Worm (Caenorhabditis elegans) whole organism, L4/young adult: ENCODE measurements around the gene C56C10.9.
"Not testable (repeated sequence)": the region's sequence is repeated elsewhere in the genome, so short reads cannot be mapped to it uniquely, and the experiment has no call there.

Experiments used
- W03F9.2 ChIP-seq: fragments of 150-350 bp; optimal IDR thresholded peaks from 2 replicates; lab custom pipeline; 2014; ENCODE audit warnings: missing biosample characterization, missing genetic modification characterization
- dao-5 ChIP-seq: sonication (generic microtip); optimal IDR thresholded peaks from 2 replicates; lab custom pipeline; 2016; ENCODE audit warnings: missing genotype, missing genetic modification characterization, moderate library complexity, missing compliant biosample characterization
- him-1 ChIP-seq: sonication (generic microtip); optimal IDR thresholded peaks from 2 replicates; lab custom pipeline; 2016; ENCODE audit warnings: missing genotype, missing genetic modification reagents, missing genetic modification characterization, missing compliant biosample characterization

C56C10.9 gene

ce11 chrII:6592251-6592650 lies at the start of gene C56C10.9:
TSS of gene C56C10.9 (minus strand) at chrII:6592351.
- TF ChIP-seq him-1 (tag; lab: Kevin White, UChicago): no peak
- no peak for TF ChIP-seq W03F9.2 (tag; lab: Kevin White, UChicago)
- TF ChIP-seq dao-5 (tag; lab: Kevin White, UChicago): no peak

ce11 chrII:6637854-6638253 lies 45.7 kb upstream of the C56C10.9 start:
- no peak for TF ChIP-seq W03F9.2 (tag; lab: Kevin White, UChicago)
- TF ChIP-seq dao-5 (tag; lab: Kevin White, UChicago): no peak
- no peak for TF ChIP-seq him-1 (tag; lab: Kevin White, UChicago)

ce11 chrII:6636136-6636535 lies 44.0 kb upstream of the C56C10.9 start, which contains the start of gene T19D12.5:
TSS of gene T19D12.5 (minus strand) at chrII:6636236.
- TF ChIP-seq him-1 (tag; lab: Kevin White, UChicago) (no peak), dao-5 (tag; lab: Kevin White, UChicago) (no peak)

- TF ChIP-seq dao-5 (tag; lab: Kevin White, UChicago): no peak
- TF ChIP-seq him-1 (tag; lab: Kevin White, UChicago): no peak
- TF ChIP-seq W03F9.2 (tag; lab: Kevin White, UChicago): no peak
Measured at ce11 chrII:6631995-6632394, 39.8 kb upstream of the C56C10.9 start.

ce11 chrII:6630811-6631210 lies 38.7 kb upstream of the C56C10.9 start, which contains the start of gene T19D12.4:
TSS of gene T19D12.4 (plus strand) at chrII:6631105.
- TF ChIP-seq W03F9.2 (tag; lab: Kevin White, UChicago) (no peak), him-1 (tag; lab: Kevin White, UChicago) (no peak), dao-5 (tag; lab: Kevin White, UChicago) (no peak)

- no peak for TF ChIP-seq dao-5 (tag; lab: Kevin White, UChicago)
- no peak for TF ChIP-seq W03F9.2 (tag; lab: Kevin White, UChicago)
- no peak for TF ChIP-seq him-1 (tag; lab: Kevin White, UChicago)
Measured at ce11 chrII:6629775-6630174, 37.6 kb upstream of the C56C10.9 start.

ce11 chrII:6628397-6628796 lies 36.2 kb upstream of the C56C10.9 start:
- no peak for TF ChIP-seq W03F9.2 (tag; lab: Kevin White, UChicago)
- TF ChIP-seq him-1 (tag; lab: Kevin White, UChicago): no peak
- TF ChIP-seq dao-5 (tag; lab: Kevin White, UChicago): no peak

- not testable (repeated sequence) for TF ChIP-seq him-1, W03F9.2, dao-5 (tag; lab: Kevin White, UChicago)
Measured at ce11 chrII:6627182-6627581, 35.0 kb upstream of the C56C10.9 start, which contains the start of the genes F54H5.5 and F54H5.2. TSS of gene F54H5.5 (minus strand) at chrII:6627282. TSS of gene F54H5.2 (plus strand) at chrII:6627484.

- TF ChIP-seq W03F9.2 (tag; lab: Kevin White, UChicago) (no peak), him-1 (tag; lab: Kevin White, UChicago) (no peak), dao-5 (tag; lab: Kevin White, UChicago) (no peak)
Measured at ce11 chrII:6625302-6625701, 33.2 kb upstream of the C56C10.9 start, which contains the start of gene F54H5.14. TSS of gene F54H5.14 (minus strand) at chrII:6625402.

ce11 chrII:6621886-6622285 lies 29.7 kb upstream of the C56C10.9 start, which contains the start of gene F54H5.3:
TSS of gene F54H5.3 (plus strand) at chrII:6622186.
- TF ChIP-seq him-1 (tag; lab: Kevin White, UChicago) (no peak), dao-5 (tag; lab: Kevin White, UChicago) (no peak), W03F9.2 (tag; lab: Kevin White, UChicago) (no peak)

ce11 chrII:6619007-6619406 lies 26.9 kb upstream of the C56C10.9 start:
- no peak for TF ChIP-seq him-1 (tag; lab: Kevin White, UChicago)
- no peak for TF ChIP-seq dao-5 (tag; lab: Kevin White, UChicago)
- TF ChIP-seq W03F9.2 (tag; lab: Kevin White, UChicago): no peak

ce11 chrII:6616770-6617169 lies 24.6 kb upstream of the C56C10.9 start, which contains the start of gene klf-3:
TSS of gene klf-3 (plus strand) at chrII:6616878.
- TF ChIP-seq dao-5 (tag; lab: Kevin White, UChicago) (no peak), him-1 (tag; lab: Kevin White, UChicago) (no peak), W03F9.2 (tag; lab: Kevin White, UChicago) (no peak)

ce11 chrII:6616135-6616534 lies 24.0 kb upstream of the C56C10.9 start:
- TF ChIP-seq dao-5 (tag; lab: Kevin White, UChicago) (no peak), him-1 (tag; lab: Kevin White, UChicago) (no peak), W03F9.2 (tag; lab: Kevin White, UChicago) (no peak)
